Fruit fly (Drosophila melanogaster): ENCODE data around the gene grn.
A peak's percentile ranks its signal among the peaks of the same experiment; 100 is the strongest.

grn gene

DNA sequence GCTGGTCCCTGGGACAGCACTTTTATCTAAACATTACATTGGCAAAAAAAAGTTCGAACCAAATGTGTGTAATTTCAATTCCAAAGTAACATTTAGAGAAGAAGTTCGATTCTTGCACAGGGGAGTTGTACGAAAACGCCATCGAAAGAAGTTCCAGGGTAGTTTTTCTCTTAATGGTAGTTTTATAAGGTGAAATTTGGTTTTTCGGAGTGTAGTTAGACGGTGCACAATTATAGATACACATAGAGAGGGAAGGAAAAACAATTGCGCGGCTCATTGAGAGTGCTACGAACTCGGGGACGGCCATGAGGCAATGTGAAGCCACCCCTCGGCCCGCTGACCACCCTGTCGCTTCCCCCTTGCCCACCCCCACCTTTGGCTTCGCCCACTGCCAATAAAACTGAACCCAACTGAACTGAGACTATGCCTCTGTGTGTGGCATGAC is 71.0 kb downstream of the grn start (continued):
- TF ChIP-seq run (tag; optimal IDR thresholded peaks at IDR 0.05), result peak; percentile 31
- peak; percentile 71 for TF ChIP-seq CG18262 (tag; optimal IDR thresholded peaks at IDR 0.05)
- TF ChIP-seq CG3163 (GFP tag; optimal IDR thresholded peaks at IDR 0.05), result peak; percentile 11
- TF ChIP-seq Pdp1 (GFP tag; optimal IDR thresholded peaks at IDR 0.05), result peak; percentile 45 to 46
- TF ChIP-seq CG30431 (GFP tag; optimal IDR thresholded peaks at IDR 0.05), result peak; percentile 24
- 0 out of 2 replicates have a peak, but pooled peaks have one; percentile 29 for TF ChIP-seq toy (GFP tag; IDR thresholded peaks at IDR 0.05)
- no peak for TF ChIP-seq Tbp (GFP tag; optimal IDR thresholded peaks at IDR 0.05)
- TF ChIP-seq CG2712 (tag; optimal IDR thresholded peaks at IDR 0.05), result peak; percentile 77
- no peak for TF ChIP-seq ash1 (GFP tag; optimal IDR thresholded peaks at IDR 0.05)
- no peak for TF ChIP-seq Mrtf (GFP tag; IDR thresholded peaks at IDR 0.05)
- TF ChIP-seq CG34224 (GFP tag; IDR thresholded peaks at IDR 0.05; ENCODE audit: partially characterized antibody), result no peak
- peak; percentile 47 for TF ChIP-seq CG13624 (GFP tag; optimal IDR thresholded peaks at IDR 0.05)
- no peak for TF ChIP-seq Vsx1 (GFP tag; optimal IDR thresholded peaks at IDR 0.05)
- TF ChIP-seq CG14441 (GFP tag; IDR thresholded peaks at IDR 0.05), result peak; percentile 58; the same call in 1 of the 2 replicates
- peak; percentile 68 for TF ChIP-seq Nf-YC (tag; optimal IDR thresholded peaks at IDR 0.05)
- TF ChIP-seq Sox100B (GFP tag; optimal IDR thresholded peaks at IDR 0.05), result peak; percentile 39
- peak; percentile 59 for TF ChIP-seq caup (GFP tag; optimal IDR thresholded peaks at IDR 0.05; ENCODE audit: severe bottlenecking)
- TF ChIP-seq ro (GFP tag; IDR thresholded peaks at IDR 0.05), result no peak
- peak; percentile 53 for TF ChIP-seq CG1647 (GFP tag; optimal IDR thresholded peaks at IDR 0.05)
- TF ChIP-seq pnt (GFP tag; optimal IDR thresholded peaks at IDR 0.05), result peak; percentile 58
- TF ChIP-seq Elba2 (GFP tag; optimal IDR thresholded peaks at IDR 0.05), result no peak
- peak; percentile 58 to 59 for TF ChIP-seq chif (GFP tag; optimal IDR thresholded peaks at IDR 0.05)
- TF ChIP-seq CG7839 (tag; optimal IDR thresholded peaks at IDR 0.05), result peak; percentile 70
- peak; percentile 17 for TF ChIP-seq Nf-YB (GFP tag; optimal IDR thresholded peaks at IDR 0.05)
- no peak for TF ChIP-seq NK7.1 (GFP tag; optimal IDR thresholded peaks at IDR 0.05)
- TF ChIP-seq Optix (GFP tag; IDR thresholded peaks at IDR 0.05), result peak; percentile 64; the same call in 2 of the 3 replicates
- TF ChIP-seq CG3407 (GFP tag; optimal IDR thresholded peaks at IDR 0.05), result no peak
- peak; percentile 36 for TF ChIP-seq ab (GFP tag; optimal IDR thresholded peaks at IDR 0.05)
- TF ChIP-seq Myb (GFP tag; optimal IDR thresholded peaks at IDR 0.05), result peak; percentile 34

DNA sequence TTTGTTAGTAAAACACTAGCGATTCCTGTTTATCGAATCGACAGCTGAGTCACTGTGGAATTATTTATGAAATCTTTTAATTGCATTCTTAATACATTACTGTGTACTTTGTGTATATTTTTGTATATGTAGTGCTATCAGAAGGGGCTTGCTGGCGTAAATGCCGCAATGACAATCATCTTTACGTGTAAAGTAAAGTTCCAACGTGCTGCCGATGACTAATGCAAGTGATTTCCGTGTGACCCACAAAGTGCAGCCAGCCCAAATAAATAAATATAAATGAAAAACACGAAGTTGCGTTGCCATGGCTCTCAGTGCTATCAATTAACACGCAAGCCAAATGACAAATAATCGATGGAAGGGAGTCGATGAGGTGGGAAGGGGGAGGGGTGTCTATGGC is 71.5 kb downstream of the grn start:
- peak; percentile 72 for TF ChIP-seq onecut (GFP tag; IDR thresholded peaks at IDR 0.05)
- TF ChIP-seq Gsc (GFP tag; IDR thresholded peaks at IDR 0.05), result no peak
- TF ChIP-seq CG3995 (GFP tag; optimal IDR thresholded peaks at IDR 0.05), result no peak
- TF ChIP-seq lov (optimal IDR thresholded peaks at IDR 0.05), result no peak
- TF ChIP-seq lov (GFP tag; IDR thresholded peaks at IDR 0.05), result no peak
- TF ChIP-seq Blimp-1 (GFP tag; optimal IDR thresholded peaks at IDR 0.05), result no peak
- no peak for TF ChIP-seq ftz-f1 (GFP tag; optimal IDR thresholded peaks at IDR 0.05)
- no peak for TF ChIP-seq Hr39 (optimal IDR thresholded peaks at IDR 0.05)
- no peak for TF ChIP-seq sisA (GFP tag; IDR thresholded peaks at IDR 0.05)
- no peak for TF ChIP-seq CG12104 (GFP tag; optimal IDR thresholded peaks at IDR 0.05)
- no peak for TF ChIP-seq sima (GFP tag; optimal IDR thresholded peaks at IDR 0.05)
- TF ChIP-seq CG16815 (GFP tag; optimal IDR thresholded peaks at IDR 0.05), result no peak
- TF ChIP-seq chinmo (GFP tag; IDR thresholded peaks at IDR 0.05; ENCODE audit: partially characterized antibody), result 0 out of 4 replicates have a peak, but pooled peaks have one; percentile 13
- no peak for TF ChIP-seq unpg (GFP tag; optimal IDR thresholded peaks at IDR 0.05)
- no peak for TF ChIP-seq CG2712 (tag; optimal IDR thresholded peaks at IDR 0.05)
- TF ChIP-seq otp (GFP tag; IDR thresholded peaks at IDR 0.05), result 0 out of 3 replicates have a peak, but pooled peaks have one; percentile 23
- no peak for TF ChIP-seq ro (GFP tag; IDR thresholded peaks at IDR 0.05)
- no peak for TF ChIP-seq CG31388 (GFP tag; optimal IDR thresholded peaks at IDR 0.05)
- no peak for TF ChIP-seq pros (GFP tag; optimal IDR thresholded peaks at IDR 0.05)

Measured in whole organism, embryonic.